Worm (Caenorhabditis elegans): Measurements from ENCODE around the gene col-127.

- TF ChIP-seq snpc-4 (GFP tag; optimal IDR thresholded peaks at IDR 0.05) (no peak), snpc-4 (tag; optimal IDR thresholded peaks at IDR 0.05) (no peak), pha-4 (tag; optimal IDR thresholded peaks at IDR 0.05) (peak; percentile 4), nhr-80 (tag; optimal IDR thresholded peaks at IDR 0.05) (peak; percentile 35), hlh-12 (tag; optimal IDR thresholded peaks at IDR 0.05) (no peak), F23B12.7 (tag; optimal IDR thresholded peaks at IDR 0.05; ENCODE audit: insufficient read depth) (no peak), ceh-100 (GFP tag; IDR thresholded peaks at IDR 0.05) (no peak), C17E4.6 (GFP tag; IDR thresholded peaks at IDR 0.05) (no peak), Y67H2A.10 (GFP tag; conservative IDR thresholded peaks at IDR 0.05) (no peak)
Measured at ce11 chrIV:11248031-11248631, 17.9 kb downstream of the col-127 start, which contains the start of gene C05C12.4.

Measured in whole organism, young adult.